Fruit fly (Drosophila melanogaster) whole organism, prepupa: Measurements from ENCODE around the gene cdm.

Source experiments
- Blimp-1 ChIP-seq: fragments of 200-800 bp; sonication (Bioruptor generic); optimal IDR thresholded peaks from 3 replicates; lab custom pipeline; 2017; ENCODE audit warnings: missing biosample characterization, missing genetic modification characterization, mild to moderate bottlenecking, moderate library complexity, missing genetic modification reagents
- CG10631 ChIP-seq: fragments of 200-800 bp; sonication (Bioruptor generic); optimal IDR thresholded peaks from 2 replicates; lab custom pipeline; 2016; ENCODE audit warnings: missing biosample characterization, missing genetic modification characterization
- CG10669 ChIP-seq: fragments of 200-800 bp; sonication (Bioruptor generic); optimal IDR thresholded peaks from 3 replicates; lab custom pipeline; 2018; ENCODE audit warnings: missing biosample characterization, mild to moderate bottlenecking, missing genetic modification characterization, moderate library complexity
- CG11294 ChIP-seq: fragments of 200-800 bp; sonication (Bioruptor generic); IDR thresholded peaks from 2 replicates; pipeline ENCODE4 v1.3.6; 2022; ENCODE audit warnings: missing biosample characterization, missing genetic modification characterization
- CG11762 ChIP-seq: fragments of 200-800 bp; sonication (Bioruptor generic); optimal IDR thresholded peaks from 3 replicates; lab custom pipeline; 2016; ENCODE audit warnings: missing biosample characterization, missing genetic modification characterization; ENCODE audit not compliant: insufficient read depth
- CG11902 ChIP-seq: fragments of 200-800 bp; sonication (Bioruptor generic); optimal IDR thresholded peaks from 3 replicates; lab custom pipeline; 2016; ENCODE audit warnings: missing biosample characterization, missing genetic modification characterization
- CG15336 ChIP-seq: fragments of 200-800 bp; sonication (Bioruptor generic); IDR thresholded peaks from 2 replicates; pipeline ENCODE4 v1.3.6; 2022; ENCODE audit warnings: missing biosample characterization, missing genetic modification characterization
- CG1621 ChIP-seq: fragments of 200-800 bp; sonication (Bioruptor generic); optimal IDR thresholded peaks from 3 replicates; lab custom pipeline; 2018; ENCODE audit warnings: missing biosample characterization, mild to moderate bottlenecking, missing genetic modification characterization
- CG16779 ChIP-seq: fragments of 200-800 bp; sonication (Bioruptor generic); optimal IDR thresholded peaks from 3 replicates; lab custom pipeline; 2017; ENCODE audit warnings: missing biosample characterization, mild to moderate bottlenecking, missing genetic modification characterization
- CG3032 ChIP-seq: fragments of 200-800 bp; optimal IDR thresholded peaks from 2 replicates; lab custom pipeline; 2019; ENCODE audit warnings: missing biosample characterization, mild to moderate bottlenecking, missing genetic modification characterization, moderate library complexity
- CG31627 ChIP-seq: fragments of 200-800 bp; sonication (Bioruptor generic); optimal IDR thresholded peaks from 3 replicates; lab custom pipeline; 2016; ENCODE audit warnings: missing biosample characterization, missing genetic modification characterization
- CG32006 ChIP-seq: fragments of 200-800 bp; sonication (Bioruptor generic); optimal IDR thresholded peaks from 3 replicates; lab custom pipeline; 2017; ENCODE audit warnings: missing biosample characterization, mild to moderate bottlenecking, missing genetic modification characterization
- CG34406 ChIP-seq: fragments of 200-800 bp; sonication (Bioruptor generic); optimal IDR thresholded peaks from 3 replicates; lab custom pipeline; 2016; ENCODE audit warnings: missing biosample characterization, missing genetic modification characterization
- CG4318 ChIP-seq: fragments of 200-800 bp; sonication (Bioruptor generic); optimal IDR thresholded peaks from 3 replicates; lab custom pipeline; 2017; ENCODE audit warnings: missing biosample characterization, mild to moderate bottlenecking, missing genetic modification characterization
- CG6276 ChIP-seq: fragments of 200-800 bp; sonication (Bioruptor generic); optimal IDR thresholded peaks from 2 replicates; lab custom pipeline; 2017; ENCODE audit warnings: missing biosample characterization, mild to moderate bottlenecking, missing genetic modification characterization
- CG6808 ChIP-seq: fragments of 200-800 bp; sonication (Bioruptor generic); optimal IDR thresholded peaks from 3 replicates; lab custom pipeline; 2017; ENCODE audit warnings: missing biosample characterization, missing genetic modification characterization, mild to moderate bottlenecking, moderate library complexity, missing genetic modification reagents
- CG7368 ChIP-seq: fragments of 200-800 bp; sonication (Bioruptor generic); optimal IDR thresholded peaks from 3 replicates; lab custom pipeline; 2016; ENCODE audit warnings: missing biosample characterization, missing genetic modification characterization
- CG8119 ChIP-seq: fragments of 200-800 bp; sonication (Bioruptor generic); IDR thresholded peaks from 3 replicates; pipeline ENCODE4 v1.3.6; 2022; ENCODE audit warnings: missing biosample characterization, missing genetic modification characterization
- CG8632 ChIP-seq: fragments of 200-800 bp; sonication (Bioruptor generic); optimal IDR thresholded peaks from 3 replicates; lab custom pipeline; 2016; ENCODE audit warnings: missing biosample characterization, missing genetic modification characterization
- CG9139 ChIP-seq: fragments of 200-800 bp; sonication (Bioruptor generic); optimal IDR thresholded peaks from 3 replicates; lab custom pipeline; 2017; ENCODE audit warnings: missing biosample characterization, mild to moderate bottlenecking, missing genetic modification characterization
- Eip75B ChIP-seq: fragments of 200-800 bp; sonication (Bioruptor generic); optimal IDR thresholded peaks from 3 replicates; lab custom pipeline; 2016; ENCODE audit warnings: missing biosample characterization, missing genetic modification characterization
- Eip78C ChIP-seq: fragments of 200-800 bp; sonication (Bioruptor generic); peaks from one replicate; lab custom pipeline; 2016; ENCODE audit warnings: missing biosample characterization, missing genetic modification characterization
- Eip93F ChIP-seq: fragments of 200-800 bp; sonication (Bioruptor generic); optimal IDR thresholded peaks from 2 replicates; lab custom pipeline; 2016; ENCODE audit warnings: missing biosample characterization, mild to moderate bottlenecking, missing genetic modification characterization
- Ets21C ChIP-seq: fragments of 200-800 bp; sonication (Bioruptor generic); optimal IDR thresholded peaks from 3 replicates; lab custom pipeline; 2016; ENCODE audit warnings: missing biosample characterization, missing genetic modification characterization
- Gug ChIP-seq: fragments of 200-800 bp; sonication (Bioruptor generic); IDR thresholded peaks from 2 replicates; pipeline ENCODE4 v1.3.6; 2022; ENCODE audit warnings: missing biosample characterization, missing genetic modification characterization
- Hr38 ChIP-seq: sonication (Bioruptor generic); optimal IDR thresholded peaks from 2 replicates; lab custom pipeline; 2016; ENCODE audit warnings: missing biosample characterization, missing genetic modification characterization
- Hr39 ChIP-seq: fragments of 200-800 bp; sonication (Bioruptor generic); optimal IDR thresholded peaks from 2 replicates; lab custom pipeline; 2016; ENCODE audit warnings: missing biosample characterization, missing genetic modification characterization
- Hr4 ChIP-seq: fragments of 200-800 bp; sonication (Bioruptor generic); optimal IDR thresholded peaks from 3 replicates; lab custom pipeline; 2016; ENCODE audit warnings: missing biosample characterization, missing genetic modification characterization
- Lpt ChIP-seq: fragments of 200-800 bp; sonication (Bioruptor generic); optimal IDR thresholded peaks from 3 replicates; lab custom pipeline; 2016; ENCODE audit warnings: missing biosample characterization, missing genetic modification characterization
- Met ChIP-seq: fragments of 200-800 bp; sonication (Bioruptor generic); optimal IDR thresholded peaks from 3 replicates; lab custom pipeline; 2016; ENCODE audit warnings: missing biosample characterization, missing genetic modification characterization
- Smox ChIP-seq: fragments of 200-800 bp; sonication (Bioruptor generic); optimal IDR thresholded peaks from 3 replicates; lab custom pipeline; 2016; ENCODE audit warnings: missing biosample characterization, missing genetic modification characterization
- Sox102F ChIP-seq: fragments of 200-800 bp; sonication (Bioruptor generic); optimal IDR thresholded peaks from 2 replicates; lab custom pipeline; 2016; ENCODE audit warnings: missing biosample characterization, mild to moderate bottlenecking, missing genetic modification characterization
- Sox14 ChIP-seq: fragments of 200-800 bp; sonication (Bioruptor generic); optimal IDR thresholded peaks from 3 replicates; lab custom pipeline; 2016; ENCODE audit warnings: missing biosample characterization, missing genetic modification characterization
- Sox15 ChIP-seq: fragments of 200-800 bp; sonication (Bioruptor generic); optimal IDR thresholded peaks from 3 replicates; lab custom pipeline; 2016; ENCODE audit warnings: missing biosample characterization, missing genetic modification characterization
- achi ChIP-seq: fragments of 200-800 bp; sonication (Bioruptor generic); optimal IDR thresholded peaks from 3 replicates; lab custom pipeline; 2016; ENCODE audit warnings: missing biosample characterization, missing genetic modification characterization
- acj6 ChIP-seq: fragments of 200-800 bp; sonication (Bioruptor generic); optimal IDR thresholded peaks from 3 replicates; lab custom pipeline; 2016; ENCODE audit warnings: missing biosample characterization, missing genetic modification characterization
- cyc ChIP-seq: fragments of 200-800 bp; sonication (Bioruptor generic); optimal IDR thresholded peaks from 3 replicates; lab custom pipeline; 2016; ENCODE audit warnings: missing biosample characterization, missing genetic modification characterization
- dac ChIP-seq: fragments of 200-800 bp; sonication (Bioruptor generic); optimal IDR thresholded peaks from 2 replicates; lab custom pipeline; 2017; ENCODE audit warnings: missing biosample characterization, mild to moderate bottlenecking, missing genetic modification characterization
- esn ChIP-seq: fragments of 200-800 bp; sonication (Bioruptor generic); optimal IDR thresholded peaks from 2 replicates; lab custom pipeline; 2016; ENCODE audit warnings: missing biosample characterization, mild to moderate bottlenecking, missing genetic modification characterization, moderate library complexity
- fd59A ChIP-seq: fragments of 200-800 bp; sonication (Bioruptor generic); optimal IDR thresholded peaks from 2 replicates; lab custom pipeline; 2017; ENCODE audit warnings: missing biosample characterization, mild to moderate bottlenecking, missing genetic modification characterization, missing genetic modification reagents
- fkh ChIP-seq: fragments of 200-800 bp; sonication (Bioruptor generic); optimal IDR thresholded peaks from 3 replicates; lab custom pipeline; 2017; ENCODE audit warnings: missing biosample characterization, mild to moderate bottlenecking, missing genetic modification characterization, moderate library complexity
- lz ChIP-seq: fragments of 200-800 bp; sonication (Bioruptor generic); optimal IDR thresholded peaks from 3 replicates; lab custom pipeline; 2016; ENCODE audit warnings: missing biosample characterization, missing genetic modification characterization
- pdm3 ChIP-seq: fragments of 200-800 bp; sonication (Bioruptor generic); optimal IDR thresholded peaks from 3 replicates; lab custom pipeline; 2016; ENCODE audit warnings: missing biosample characterization, missing genetic modification characterization
- ss ChIP-seq, 2 experiments: fragments of 200-800 bp; sonication (Bioruptor generic); optimal IDR thresholded peaks; 2 replicates in 1 of 2; 3 replicates in 1 of 2; lab custom pipeline; 2017 to 2018; ENCODE audit warnings: mild to moderate bottlenecking in 2 of 2, missing biosample characterization in 2 of 2, missing genetic modification characterization in 2 of 2, moderate library complexity in 1 of 2
- svp ChIP-seq: fragments of 200-800 bp; sonication (Bioruptor generic); peaks from one replicate; lab custom pipeline; 2016; ENCODE audit warnings: missing biosample characterization, missing genetic modification characterization
- topi ChIP-seq: fragments of 200-800 bp; sonication (Bioruptor generic); optimal IDR thresholded peaks from 3 replicates; lab custom pipeline; 2016; ENCODE audit warnings: missing biosample characterization, missing genetic modification characterization
- vri ChIP-seq: fragments of 200-800 bp; sonication (Bioruptor generic); optimal IDR thresholded peaks from 3 replicates; lab custom pipeline; 2016; ENCODE audit warnings: missing biosample characterization, mild to moderate bottlenecking, missing genetic modification characterization

The cdm gene

dm6 chr3R:18164052-18164722 is 19.1 kb downstream of the cdm start, which contains the start of the genes CG7218 and Cbp20 (continued):
- peak; percentile 79 for TF ChIP-seq CG31627
- TF ChIP-seq lz (GFP tag; lab: Kevin White, UChicago): peak; percentile 72
- peak; percentile 47 for TF ChIP-seq vri (GFP tag; lab: Kevin White, UChicago)
- TF ChIP-seq Gug (GFP tag; lab: Robert Waterston, UW): peak; percentile 55; the same call in 1 of the 2 replicates
- TF ChIP-seq CG7368 (GFP tag; lab: Kevin White, UChicago): peak; percentile 8
- TF ChIP-seq Hr4 (GFP tag; lab: Kevin White, UChicago): peak; percentile 71
- no peak for TF ChIP-seq CG16779
- no peak for TF ChIP-seq dac (GFP tag; lab: Kevin White, UChicago)
- TF ChIP-seq CG10669 (GFP tag; lab: Kevin White, UChicago): peak; percentile 46
- peak; percentile 63 for TF ChIP-seq CG3032 (tag; lab: Kevin White, UChicago)
- TF ChIP-seq CG8632: no peak
- peak; percentile 73 for TF ChIP-seq pdm3 (GFP tag; lab: Kevin White, UChicago)
- peak; percentile 70 for TF ChIP-seq topi
- TF ChIP-seq Sox14 (GFP tag; lab: Kevin White, UChicago): peak; percentile 64
- TF ChIP-seq CG34406: peak; percentile 13
- no peak for TF ChIP-seq CG6276 (GFP tag; lab: Kevin White, UChicago)
- no peak for TF ChIP-seq Hr38 (GFP tag; lab: Kevin White, UChicago)
- TF ChIP-seq svp (GFP tag; lab: Kevin White, UChicago): peak; percentile 85
- peak; percentile 52 for TF ChIP-seq CG11294
- TF ChIP-seq CG4318: peak; percentile 19
- peak; percentile 7 for TF ChIP-seq CG11762 (GFP tag; lab: Kevin White, UChicago)
- TF ChIP-seq CG8119 (GFP tag; lab: Robert Waterston, UW): 0 out of 3 replicates have a peak, but pooled peaks have one; percentile 39
- peak; percentile 64 for TF ChIP-seq acj6 (GFP tag; lab: Kevin White, UChicago)
- peak; percentile 77 for TF ChIP-seq esn (GFP tag; lab: Kevin White, UChicago)
- no peak for TF ChIP-seq CG1621
- peak; percentile 66 for TF ChIP-seq cyc (GFP tag; lab: Kevin White, UChicago)
- TF ChIP-seq CG15336 (GFP tag; lab: Robert Waterston, UW): no peak; the same call in 1 of the 2 replicates
- TF ChIP-seq Sox102F (GFP tag; lab: Kevin White, UChicago): peak; percentile 66
- peak; percentile 50 for TF ChIP-seq Sox15
- TF ChIP-seq Ets21C (GFP tag; lab: Kevin White, UChicago): peak; percentile 45
- peak; percentile 68 for TF ChIP-seq Met (GFP tag; lab: Kevin White, UChicago)
- TF ChIP-seq CG6808: no peak
- TF ChIP-seq Lpt: peak; percentile 51
- peak; percentile 49 for TF ChIP-seq Eip75B (GFP tag; lab: Kevin White, UChicago)
- TF ChIP-seq CG9139: no peak
- TF ChIP-seq CG11902 (GFP tag; lab: Kevin White, UChicago): peak; percentile 40
- peak; percentile 97 for TF ChIP-seq fkh (GFP tag; lab: Kevin White, UChicago)
- TF ChIP-seq Hr39: peak; percentile 69
- peak; percentile 60 for TF ChIP-seq achi (GFP tag; lab: Kevin White, UChicago)

- TF ChIP-seq topi (no peak), Hr38 (GFP tag; lab: Kevin White, UChicago) (no peak), CG4318 (no peak), Eip93F (GFP tag; lab: Kevin White, UChicago) (no peak), Eip78C (GFP tag; lab: Kevin White, UChicago) (no peak), CG11762 (GFP tag; lab: Kevin White, UChicago) (no peak), CG10631 (GFP tag; lab: Kevin White, UChicago) (no peak), CG10669 (GFP tag; lab: Kevin White, UChicago) (no peak), Lpt (no peak), CG32006 (GFP tag; lab: Kevin White, UChicago) (no peak), Smox (GFP tag; lab: Kevin White, UChicago) (no peak), svp (GFP tag; lab: Kevin White, UChicago) (no peak), fd59A (no peak), Blimp-1 (GFP tag; lab: Kevin White, UChicago) (no peak), CG11902 (GFP tag; lab: Kevin White, UChicago) (no peak), ss (GFP tag; optimal IDR thresholded peaks at IDR 0.05; lab: Kevin White, UChicago) (no peak)
Observed at dm6 chr3R:18160165-18160814, 23.0 kb downstream of the cdm start.
